Worm (Caenorhabditis elegans): ENCODE measurements around the gene col-43.

col-43 gene

DNA sequence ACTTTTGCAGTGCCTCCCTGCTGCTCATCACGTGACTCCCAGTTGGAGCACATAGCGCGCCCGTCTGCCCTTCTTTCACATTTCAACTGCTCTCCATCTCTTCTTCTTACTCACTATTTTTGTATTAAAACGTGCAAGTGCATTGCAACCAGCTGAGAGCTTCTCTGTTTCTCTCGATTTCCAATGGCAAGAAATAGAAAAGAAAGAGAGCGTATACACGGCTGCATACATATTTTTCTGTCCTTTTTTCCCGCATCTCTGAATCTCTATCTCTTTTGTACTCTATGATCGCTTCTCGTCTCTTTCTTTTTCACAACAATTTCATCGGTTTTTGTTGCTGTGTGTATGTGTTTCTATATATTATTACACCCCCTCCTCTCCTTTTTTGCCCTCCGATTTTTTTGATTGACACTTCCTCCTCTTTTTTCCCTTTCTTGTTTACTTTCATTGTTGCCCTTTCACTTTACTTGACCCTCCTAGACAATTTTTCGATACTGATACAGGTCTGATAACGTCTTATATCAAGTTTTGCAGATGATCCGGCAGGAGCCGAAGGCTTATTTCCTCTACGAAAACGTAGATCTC is 49.7 kb downstream of the col-43 start, which contains the start of gene Y97E10AR.1 (continued):
- TF ChIP-seq Y56A3A.18 (GFP tag; IDR thresholded peaks at IDR 0.05) (0 out of 2 replicates have a peak, but pooled peaks have one; percentile 68), ztf-22 (GFP tag; optimal IDR thresholded peaks at IDR 0.05) (peak; percentile 75), Y53G8AR.9 (GFP tag; conservative IDR thresholded peaks at IDR 0.05) (0 out of 2 replicates have a peak, but pooled peaks have one; percentile 68), tlf-1 (GFP tag; optimal IDR thresholded peaks at IDR 0.05) (peak; percentile 35), atf-7 (tag; optimal IDR thresholded peaks at IDR 0.05) (peak; percentile 85), unc-62 (GFP tag; optimal IDR thresholded peaks at IDR 0.05) (peak; percentile 78), F23B12.7 (tag; optimal IDR thresholded peaks at IDR 0.05; ENCODE audit: insufficient read depth) (peak; percentile 42), akir-1 (GFP tag; optimal IDR thresholded peaks at IDR 0.05) (no peak), rec-8 (tag; optimal IDR thresholded peaks at IDR 0.05) (no peak), cebp-1 (GFP tag; IDR thresholded peaks at IDR 0.05) (no peak), cebp-1 (tag; optimal IDR thresholded peaks at IDR 0.05) (peak; percentile 88), aptf-3 (GFP tag; IDR thresholded peaks at IDR 0.05) (no peak), F22D6.2 (tag; optimal IDR thresholded peaks at IDR 0.05) (no peak), let-607 (tag; optimal IDR thresholded peaks at IDR 0.05) (peak; percentile 62 to 68), K12H6.12 (tag; optimal IDR thresholded peaks at IDR 0.05) (peak; percentile 81), nhr-90 (tag; optimal IDR thresholded peaks at IDR 0.05) (peak; percentile 58), ets-4 (GFP tag; optimal IDR thresholded peaks at IDR 0.05) (peak; percentile 52), lin-35 (GFP tag; optimal IDR thresholded peaks at IDR 0.05) (peak in 1 of 3 experiments; percentile 80), B0261.1 (tag; optimal IDR thresholded peaks at IDR 0.05) (no peak), T07F8.4 (tag; optimal IDR thresholded peaks at IDR 0.05) (no peak), hmg-1.2 (GFP tag; IDR thresholded peaks at IDR 0.05) (peak; percentile 77), fkh-3 (tag; optimal IDR thresholded peaks at IDR 0.05) (no peak), F37B4.10 (GFP tag; IDR thresholded peaks at IDR 0.05) (no peak), B0019.2 (GFP tag; conservative IDR thresholded peaks at IDR 0.05) (no peak), madf-10 (tag; optimal IDR thresholded peaks at IDR 0.05) (peak; percentile 29)
